Worm (Caenorhabditis elegans): ENCODE results near the gene C28C12.1.

Gene C28C12.1

ce11 chrIV:8501382-8501781, at the start of gene C28C12.1:
Gene C28C12.1, plus strand, starts transcription at chrIV:8501682.
- TF ChIP-seq unc-62 (GFP tag; optimal IDR thresholded peaks at IDR 0.05) = no peak

- TF ChIP-seq unc-62 (GFP tag; optimal IDR thresholded peaks at IDR 0.05) = no peak
Measured at ce11 chrIV:8451709-8452248, 49.7 kb upstream of the C28C12.1 start, which contains the start of gene eppl-1. Gene eppl-1, minus strand, starts transcription at chrIV:8451759.

ce11 chrIV:8453178-8453577, 48.3 kb upstream of the C28C12.1 start:
- TF ChIP-seq unc-62 (GFP tag; optimal IDR thresholded peaks at IDR 0.05) = no peak

ce11 chrIV:8454076-8454475, 47.4 kb upstream of the C28C12.1 start:
- no peak for TF ChIP-seq unc-62 (GFP tag; optimal IDR thresholded peaks at IDR 0.05)

ce11 chrIV:8456899-8457298, 44.6 kb upstream of the C28C12.1 start, which contains the start of gene syx-4:
Gene syx-4, plus strand, starts transcription at chrIV:8457280.
- TF ChIP-seq unc-62 (GFP tag; optimal IDR thresholded peaks at IDR 0.05) = no peak

- TF ChIP-seq unc-62 (GFP tag; optimal IDR thresholded peaks at IDR 0.05) = no peak
Measured at ce11 chrIV:8460208-8460607, 41.3 kb upstream of the C28C12.1 start, which contains the start of gene ant-1.4. Gene ant-1.4, minus strand, starts transcription at chrIV:8460308.

- no peak for TF ChIP-seq unc-62 (GFP tag; optimal IDR thresholded peaks at IDR 0.05)
Measured at ce11 chrIV:8461177-8461576, 40.3 kb upstream of the C28C12.1 start.

ce11 chrIV:8462376-8462775, 39.1 kb upstream of the C28C12.1 start:
- no peak for TF ChIP-seq unc-62 (GFP tag; optimal IDR thresholded peaks at IDR 0.05)

- no peak for TF ChIP-seq unc-62 (GFP tag; optimal IDR thresholded peaks at IDR 0.05)
Measured at ce11 chrIV:8463069-8463468, 38.4 kb upstream of the C28C12.1 start.

- no peak for TF ChIP-seq unc-62 (GFP tag; optimal IDR thresholded peaks at IDR 0.05)
Measured at ce11 chrIV:8463716-8464115, 37.8 kb upstream of the C28C12.1 start, which contains the start of gene str-176. Gene str-176, minus strand, starts transcription at chrIV:8463816.

- no peak for TF ChIP-seq unc-62 (GFP tag; optimal IDR thresholded peaks at IDR 0.05)
Measured at ce11 chrIV:8464187-8464586, 37.3 kb upstream of the C28C12.1 start.

- TF ChIP-seq unc-62 (GFP tag; optimal IDR thresholded peaks at IDR 0.05) = no peak
Measured at ce11 chrIV:8472493-8472892, 29.0 kb upstream of the C28C12.1 start, which contains the start of gene oat-1. Gene oat-1, minus strand, starts transcription at chrIV:8472593.

ce11 chrIV:8473756-8474155, 27.7 kb upstream of the C28C12.1 start, which contains the start of gene C28C12.11:
Gene C28C12.11, plus strand, starts transcription at chrIV:8474056.
- no peak for TF ChIP-seq unc-62 (GFP tag; optimal IDR thresholded peaks at IDR 0.05)

ce11 chrIV:8475030-8475679, 26.3 kb upstream of the C28C12.1 start:
- TF ChIP-seq unc-62 (GFP tag; optimal IDR thresholded peaks at IDR 0.05) = no peak

ce11 chrIV:8476166-8476565, 25.3 kb upstream of the C28C12.1 start:
- TF ChIP-seq unc-62 (GFP tag; optimal IDR thresholded peaks at IDR 0.05) = no peak

ce11 chrIV:8476880-8477279, 24.6 kb upstream of the C28C12.1 start, which contains the start of gene spp-10:
Gene spp-10, plus strand, starts transcription at chrIV:8477180.
- no peak for TF ChIP-seq unc-62 (GFP tag; optimal IDR thresholded peaks at IDR 0.05)

- no peak for TF ChIP-seq unc-62 (GFP tag; optimal IDR thresholded peaks at IDR 0.05)
Measured at ce11 chrIV:8478516-8478915, 23.0 kb upstream of the C28C12.1 start.

Data from whole organism, dauer.